Fruit fly (Drosophila melanogaster) whole organism, embryonic: ENCODE results near the gene Cyp313a1.

Source experiments
- Adf1 ChIP-seq: fragments of 200-800 bp; sonication (Bioruptor generic); IDR thresholded peaks from 2 replicates; pipeline ENCODE4 v1.3.6; 2022; ENCODE audit warnings: missing biosample characterization, missing genetic modification characterization
- Bgb ChIP-seq: fragments of 200-800 bp; sonication (Bioruptor generic); IDR thresholded peaks from 2 replicates; pipeline ENCODE4 v1.3.6; 2022; ENCODE audit warnings: missing biosample characterization, missing genetic modification characterization; ENCODE audit not compliant: partially characterized antibody
- CG10147 ChIP-seq: fragments of 200-800 bp; sonication (Bioruptor generic); optimal IDR thresholded peaks from 2 replicates; lab custom pipeline; 2019; ENCODE audit warnings: missing biosample characterization, mild to moderate bottlenecking, missing genetic modification characterization, moderate library complexity
- CG1024 ChIP-seq: fragments of 200-800 bp; sonication (Bioruptor generic); IDR thresholded peaks from 2 replicates; pipeline ENCODE4 v1.3.6; 2022; ENCODE audit warnings: missing biosample characterization, missing genetic modification characterization
- CG10274 ChIP-seq: fragments of 200-800 bp; sonication (Bioruptor generic); optimal IDR thresholded peaks from 3 replicates; lab custom pipeline; 2017; ENCODE audit warnings: missing biosample characterization, mild to moderate bottlenecking, missing genetic modification characterization
- CG12299 ChIP-seq: fragments of 200-800 bp; sonication (Bioruptor generic); optimal IDR thresholded peaks from 2 replicates; lab custom pipeline; 2018; ENCODE audit warnings: missing biosample characterization, mild to moderate bottlenecking, missing genetic modification characterization
- CG17829 ChIP-seq: fragments of 200-800 bp; optimal IDR thresholded peaks from 2 replicates; lab custom pipeline; 2019; ENCODE audit warnings: missing biosample characterization, mild to moderate bottlenecking, missing genetic modification characterization, moderate library complexity
- CG18619 ChIP-seq: fragments of 200-800 bp; sonication (Bioruptor generic); optimal IDR thresholded peaks from 3 replicates; lab custom pipeline; 2017; ENCODE audit warnings: missing biosample characterization, mild to moderate bottlenecking, missing genetic modification characterization
- CG2199 ChIP-seq: fragments of 200-800 bp; sonication (Bioruptor generic); IDR thresholded peaks from 3 replicates; pipeline ENCODE4 v1.3.6; 2022; ENCODE audit warnings: missing biosample characterization, missing genetic modification characterization
- CG2202 ChIP-seq: fragments of 200-800 bp; sonication (Bioruptor generic); optimal IDR thresholded peaks from 2 replicates; lab custom pipeline; 2018; ENCODE audit warnings: missing biosample characterization, mild to moderate bottlenecking, missing genetic modification characterization
- CG2875 ChIP-seq: fragments of 200-800 bp; sonication (Bioruptor generic); optimal IDR thresholded peaks from 2 replicates; lab custom pipeline; 2017; ENCODE audit warnings: missing biosample characterization, mild to moderate bottlenecking, missing genetic modification characterization, missing genetic modification reagents
- CG3065 ChIP-seq: fragments of 200-800 bp; sonication (Bioruptor generic); optimal IDR thresholded peaks from 2 replicates; lab custom pipeline; 2016; ENCODE audit warnings: missing biosample characterization, missing genetic modification characterization
- CG34376 ChIP-seq: fragments of 200-800 bp; sonication (Bioruptor generic); optimal IDR thresholded peaks from 2 replicates; lab custom pipeline; 2018; ENCODE audit warnings: missing biosample characterization, mild to moderate bottlenecking, missing genetic modification characterization
- CG6175 ChIP-seq: fragments of 200-800 bp; sonication (Bioruptor generic); IDR thresholded peaks from 3 replicates; pipeline ENCODE4 v1.3.6; 2022; ENCODE audit warnings: missing biosample characterization, missing genetic modification characterization
- CG6765 ChIP-seq: fragments of 200-800 bp; sonication (Bioruptor generic); optimal IDR thresholded peaks from 3 replicates; lab custom pipeline; 2017; ENCODE audit warnings: missing biosample characterization, mild to moderate bottlenecking, missing genetic modification characterization
- CG9215 ChIP-seq: fragments of 200-800 bp; sonication (Bioruptor generic); IDR thresholded peaks from 2 replicates; pipeline ENCODE4 v1.3.6; 2022; ENCODE audit warnings: missing biosample characterization, missing genetic modification characterization
- CG9727 ChIP-seq: fragments of 200-800 bp; sonication (Bioruptor generic); optimal IDR thresholded peaks from 3 replicates; lab custom pipeline; 2017; ENCODE audit warnings: missing biosample characterization, mild to moderate bottlenecking, missing genetic modification characterization
- CG9932 ChIP-seq: fragments of 200-800 bp; sonication (Bioruptor generic); IDR thresholded peaks from 2 replicates; pipeline ENCODE4 v1.3.6; 2022; ENCODE audit warnings: missing biosample characterization, missing genetic modification characterization
- CrebB ChIP-seq: fragments of 200-800 bp; sonication (Bioruptor generic); optimal IDR thresholded peaks from 3 replicates; lab custom pipeline; 2018; ENCODE audit warnings: missing biosample characterization, mild to moderate bottlenecking, missing genetic modification characterization
- D19A ChIP-seq: fragments of 200-800 bp; optimal IDR thresholded peaks from 3 replicates; lab custom pipeline; 2019; ENCODE audit warnings: missing biosample characterization, mild to moderate bottlenecking, missing genetic modification characterization, moderate library complexity
- Doc3 ChIP-seq: fragments of 200-800 bp; sonication (Bioruptor generic); IDR thresholded peaks from 3 replicates; pipeline ENCODE4 v1.3.6; 2022; ENCODE audit warnings: missing biosample characterization, missing genetic modification characterization; ENCODE audit not compliant: partially characterized antibody
- E2f2 ChIP-seq: fragments of 200-800 bp; sonication (Bioruptor generic); IDR thresholded peaks from 2 replicates; pipeline ENCODE4 v1.3.6; 2022; ENCODE audit warnings: missing biosample characterization, missing genetic modification characterization
- HLH54F ChIP-seq: fragments of 200-800 bp; sonication (Bioruptor generic); optimal IDR thresholded peaks from 3 replicates; lab custom pipeline; 2016; ENCODE audit warnings: missing biosample characterization, missing genetic modification characterization
- NC2β ChIP-seq: fragments of 200-800 bp; sonication (Bioruptor generic); optimal IDR thresholded peaks from 2 replicates; lab custom pipeline; 2016; ENCODE audit warnings: missing biosample characterization, missing genetic modification characterization
- Rfx ChIP-seq: fragments of 200-800 bp; sonication (Bioruptor generic); IDR thresholded peaks from 2 replicates; pipeline ENCODE4 v1.3.6; 2022; ENCODE audit warnings: missing biosample characterization, missing genetic modification characterization
- Scr ChIP-seq: fragments of 200-800 bp; sonication (Bioruptor generic); IDR thresholded peaks from 2 replicates; pipeline ENCODE4 v1.3.6; 2022; ENCODE audit warnings: missing biosample characterization, missing genetic modification characterization; ENCODE audit not compliant: partially characterized antibody
- Side ChIP-seq: fragments of 200-800 bp; sonication (Bioruptor generic); optimal IDR thresholded peaks from 2 replicates; lab custom pipeline; 2016; ENCODE audit warnings: missing biosample characterization, missing genetic modification characterization
- Sox102F ChIP-seq: fragments of 200-800 bp; sonication (Bioruptor generic); optimal IDR thresholded peaks from 2 replicates; lab custom pipeline; 2018; ENCODE audit warnings: missing biosample characterization, mild to moderate bottlenecking, missing genetic modification characterization, moderate library complexity
- ac ChIP-seq: fragments of 200-800 bp; sonication (Bioruptor generic); optimal IDR thresholded peaks from 3 replicates; lab custom pipeline; 2017; ENCODE audit warnings: missing biosample characterization, mild to moderate bottlenecking, missing genetic modification characterization
- bigmax ChIP-seq: fragments of 200-800 bp; sonication (Bioruptor generic); optimal IDR thresholded peaks from 2 replicates; lab custom pipeline; 2018; ENCODE audit warnings: missing biosample characterization, mild to moderate bottlenecking, missing genetic modification characterization
- exex ChIP-seq: fragments of 200-800 bp; sonication (Bioruptor generic); optimal IDR thresholded peaks from 4 replicates; lab custom pipeline; 2018; ENCODE audit warnings: missing biosample characterization, mild to moderate bottlenecking, missing genetic modification characterization, moderate library complexity
- fru ChIP-seq: fragments of >200 bp; optimal IDR thresholded peaks from 2 replicates; lab custom pipeline; 2017
- grau ChIP-seq: fragments of 200-800 bp; optimal IDR thresholded peaks from 3 replicates; lab custom pipeline; 2019; ENCODE audit warnings: missing biosample characterization, mild to moderate bottlenecking, missing genetic modification characterization, moderate library complexity
- hb ChIP-seq: fragments of 200-800 bp; sonication (Bioruptor generic); IDR thresholded peaks from 3 replicates; pipeline ENCODE4 v1.3.6; 2022; ENCODE audit warnings: missing biosample characterization, missing genetic modification characterization; ENCODE audit not compliant: partially characterized antibody
- her ChIP-seq: fragments of 200-800 bp; sonication (Bioruptor generic); optimal IDR thresholded peaks from 2 replicates; lab custom pipeline; 2016; ENCODE audit warnings: missing biosample characterization, missing genetic modification characterization
- ind ChIP-seq: fragments of 200-800 bp; sonication (Bioruptor generic); optimal IDR thresholded peaks from 3 replicates; lab custom pipeline; 2016; ENCODE audit warnings: missing biosample characterization, missing genetic modification characterization
- jing ChIP-seq: fragments of 200-800 bp; sonication (Bioruptor generic); optimal IDR thresholded peaks from 2 replicates; lab custom pipeline; 2018; ENCODE audit warnings: missing biosample characterization, mild to moderate bottlenecking, missing genetic modification characterization
- knrl ChIP-seq: fragments of 200-800 bp; sonication (Bioruptor generic); IDR thresholded peaks from 3 replicates; pipeline ENCODE4 v1.3.6; 2022; ENCODE audit warnings: missing biosample characterization, missing genetic modification characterization; ENCODE audit not compliant: partially characterized antibody
- p53 ChIP-seq: fragments of 200-800 bp; sonication (Bioruptor generic); optimal IDR thresholded peaks from 2 replicates; lab custom pipeline; 2016; ENCODE audit warnings: missing biosample characterization, missing genetic modification characterization
- pan ChIP-seq, 4 experiments: fragments of >200 bp in 3 of 4; fragments of 200-800 bp in 1 of 4; sonication (Bioruptor generic) in 1 of 4; optimal IDR thresholded peaks in 3 of 4; IDR thresholded peaks in 1 of 4; 2 replicates each; pipeline versions ENCODE4 v1.3.6 to Lab custom; 2017 to 2022; ENCODE audit warnings: missing biosample characterization in 2 of 4, missing genetic modification characterization in 2 of 4, mixed read lengths in 1 of 4
- pb ChIP-seq: fragments of 200-800 bp; sonication (Bioruptor generic); optimal IDR thresholded peaks from 3 replicates; lab custom pipeline; 2016; ENCODE audit warnings: missing biosample characterization, missing genetic modification characterization
- sens ChIP-seq: fragments of 200-800 bp; sonication (Bioruptor generic); peaks from one replicate; lab custom pipeline; 2016; ENCODE audit warnings: missing biosample characterization, missing genetic modification characterization
- sim ChIP-seq: fragments of 200-800 bp; sonication (Bioruptor generic); IDR thresholded peaks from 2 replicates; pipeline ENCODE4 v1.3.6; 2022; ENCODE audit warnings: missing biosample characterization, missing genetic modification characterization
- sob ChIP-seq: fragments of 200-800 bp; sonication (Bioruptor generic); IDR thresholded peaks from 2 replicates; pipeline ENCODE4 v1.3.6; 2022; ENCODE audit warnings: missing biosample characterization, missing genetic modification characterization
- sr ChIP-seq: fragments of 200-800 bp; sonication (Bioruptor generic); IDR thresholded peaks from 3 replicates; pipeline ENCODE4 v1.3.6; 2022; ENCODE audit warnings: missing biosample characterization, missing genetic modification characterization
- tin ChIP-seq: fragments of 200-800 bp; sonication (Bioruptor generic); optimal IDR thresholded peaks from 3 replicates; lab custom pipeline; 2016; ENCODE audit warnings: missing biosample characterization, missing genetic modification characterization

Gene Cyp313a1

DNA sequence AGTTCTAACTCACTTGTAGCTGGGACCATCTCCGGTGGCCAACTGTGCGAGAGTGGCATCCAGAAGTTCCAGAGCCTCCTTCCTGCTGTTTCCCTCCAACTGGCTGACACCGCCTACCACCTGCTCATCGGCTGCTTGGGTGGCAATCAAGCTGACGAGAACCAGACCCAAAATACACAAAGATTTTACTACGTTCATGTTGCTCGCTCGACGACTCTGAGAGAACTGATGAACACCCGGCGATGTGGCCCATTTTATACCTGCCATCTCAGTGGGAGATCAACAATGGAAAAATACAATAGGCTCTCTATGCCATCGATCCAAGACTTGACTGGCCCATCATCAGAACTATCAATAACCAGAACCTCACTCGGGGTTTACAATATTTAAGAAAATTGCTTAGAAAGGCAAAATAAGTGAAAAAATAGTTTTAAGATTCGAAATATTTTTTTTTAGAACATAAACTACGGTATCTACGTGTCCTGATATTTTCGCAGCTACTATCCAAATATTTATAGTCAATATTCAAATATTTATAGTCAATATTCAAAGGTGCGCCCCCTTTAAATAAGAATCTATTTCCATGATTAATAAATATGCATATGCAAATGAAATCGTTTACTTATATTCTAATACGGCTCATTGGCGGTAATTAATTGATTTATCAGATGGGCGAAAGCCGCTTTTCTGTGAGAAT, 48.7 kb downstream of the Cyp313a1 start, which contains the start of gene Cys (continued):
- TF ChIP-seq CG10147 (no peak), her (GFP tag; lab: Kevin White, UChicago) (peak; percentile 13), Sox102F (GFP tag; lab: Kevin White, UChicago) (peak; percentile 38), CG3065 (GFP tag; lab: Kevin White, UChicago) (no peak), CG2875 (GFP tag; lab: Kevin White, UChicago) (peak; percentile 10), exex (tag; lab: Kevin White, UChicago) (no peak), CG18619 (GFP tag; lab: Kevin White, UChicago) (no peak), CG2202 (no peak), pan (optimal IDR thresholded peaks at IDR 0.05; lab: Kevin White, UChicago) (no peak), pan (GFP tag; optimal IDR thresholded peaks at IDR 0.05 in 1 of 2, IDR thresholded peaks at IDR 0.05 in 1 of 2) (peak in 1 of 2 experiments; percentile 26), CG6765 (GFP tag; lab: Kevin White, UChicago) (peak; percentile 30), Adf1 (GFP tag; lab: Robert Waterston, UW) (no peak), CG9932 (GFP tag; lab: Robert Waterston, UW) (peak; percentile 33; the same call in 1 of the 2 replicates), ac (GFP tag; lab: Kevin White, UChicago) (peak; percentile 42), CG2199 (GFP tag; lab: Robert Waterston, UW) (no peak), E2f2 (no peak), Scr (GFP tag; lab: Robert Waterston, UW) (peak; percentile 9; the same call in 1 of the 2 replicates), ind (no peak), Side (GFP tag; lab: Kevin White, UChicago) (no peak), CG17829 (tag; lab: Kevin White, UChicago) (peak; percentile 1), CG34376 (no peak), fru (lab: Kevin White, UChicago) (no peak), CG12299 (tag; lab: Kevin White, UChicago) (no peak), CG6175 (GFP tag; lab: Robert Waterston, UW) (no peak), CG10274 (GFP tag; lab: Kevin White, UChicago) (no peak), Doc3 (GFP tag; lab: Robert Waterston, UW) (no peak), sim (0 out of 2 replicates have a peak, but pooled peaks have one; percentile 22), CG9727 (GFP tag; lab: Kevin White, UChicago) (peak; percentile 7), HLH54F (GFP tag; lab: Kevin White, UChicago) (peak; percentile 35), pb (GFP tag; lab: Kevin White, UChicago) (no peak), CG9215 (GFP tag; lab: Robert Waterston, UW) (no peak), sr (no peak), bigmax (GFP tag; lab: Kevin White, UChicago) (peak; percentile 50), sob (GFP tag; lab: Robert Waterston, UW) (peak; percentile 39; the same call in 1 of the 2 replicates), knrl (GFP tag; lab: Robert Waterston, UW) (no peak), D19A (tag; lab: Kevin White, UChicago) (no peak), grau (peak; percentile 27), CG1024 (no peak), tin (no peak), jing (GFP tag; lab: Kevin White, UChicago) (no peak), NC2β (GFP tag; lab: Kevin White, UChicago) (no peak), Bgb (GFP tag; lab: Robert Waterston, UW) (peak; percentile 27; the same call in 1 of the 2 replicates), sens (GFP tag; lab: Kevin White, UChicago) (peak; percentile 80), Rfx (GFP tag; lab: Robert Waterston, UW) (peak; percentile 39; the same call in 1 of the 2 replicates), hb (no peak), CrebB (tag; lab: Kevin White, UChicago) (peak; percentile 36), p53 (GFP tag; lab: Kevin White, UChicago) (no peak)
